Worm (Caenorhabditis elegans) whole organism, midembryonic: ENCODE measurements around the gene E04F6.8.

Experiments
- T22C8.4 ChIP-seq: fragments of 200-800 bp; sonication (Bioruptor generic); IDR thresholded peaks from 2 replicates; pipeline ENCODE4 v1.3.6; 2022; ENCODE audit warnings: missing genetic modification characterization, missing compliant biosample characterization
- cog-1 ChIP-seq: sonication (generic microtip); optimal IDR thresholded peaks from 2 replicates; lab custom pipeline; 2016; ENCODE audit warnings: missing genetic modification characterization, missing compliant biosample characterization
- flt-1 ChIP-seq: fragments of 200-800 bp; sonication (Bioruptor generic); IDR thresholded peaks from 2 replicates; pipeline ENCODE4 v1.3.6; 2022; ENCODE audit warnings: missing genetic modification characterization, missing compliant biosample characterization
- klf-2 ChIP-seq: fragments of 200-800 bp; sonication (Bioruptor generic); conservative IDR thresholded peaks from 2 replicates; pipeline ENCODE4 v1.3.6; 2022; ENCODE audit warnings: missing genetic modification reagents, missing genetic modification characterization, missing compliant biosample characterization
- med-1 ChIP-seq: sonication (generic microtip); optimal IDR thresholded peaks from 2 replicates; lab custom pipeline; 2017; ENCODE audit warnings: missing genetic modification characterization, mild to moderate bottlenecking, missing compliant biosample characterization, antibody characterized with exemption, missing genetic modification reagents; ENCODE audit not compliant: insufficient read depth
- ref-1 ChIP-seq: fragments of 200-800 bp; sonication (Bioruptor generic); conservative IDR thresholded peaks from 2 replicates; pipeline ENCODE4 v1.3.6; 2022; ENCODE audit warnings: missing genetic modification reagents, missing genetic modification characterization, missing compliant biosample characterization
- tab-1 ChIP-seq: fragments of 200-800 bp; sonication (Bioruptor generic); IDR thresholded peaks from 2 replicates; pipeline ENCODE4 v1.3.6; 2022; ENCODE audit warnings: missing genetic modification characterization, missing compliant biosample characterization
- ztf-23 ChIP-seq: fragments of 200-800 bp; sonication (Bioruptor generic); IDR thresholded peaks from 2 replicates; pipeline ENCODE4 v1.3.6; 2022; ENCODE audit warnings: missing genetic modification reagents, missing genetic modification characterization, missing compliant biosample characterization
- ztf-29 ChIP-seq: fragments of 200-800 bp; sonication (Bioruptor generic); IDR thresholded peaks from 2 replicates; pipeline ENCODE4 v1.3.6; 2022; ENCODE audit warnings: missing genetic modification reagents, missing genetic modification characterization, missing compliant biosample characterization

DNA sequence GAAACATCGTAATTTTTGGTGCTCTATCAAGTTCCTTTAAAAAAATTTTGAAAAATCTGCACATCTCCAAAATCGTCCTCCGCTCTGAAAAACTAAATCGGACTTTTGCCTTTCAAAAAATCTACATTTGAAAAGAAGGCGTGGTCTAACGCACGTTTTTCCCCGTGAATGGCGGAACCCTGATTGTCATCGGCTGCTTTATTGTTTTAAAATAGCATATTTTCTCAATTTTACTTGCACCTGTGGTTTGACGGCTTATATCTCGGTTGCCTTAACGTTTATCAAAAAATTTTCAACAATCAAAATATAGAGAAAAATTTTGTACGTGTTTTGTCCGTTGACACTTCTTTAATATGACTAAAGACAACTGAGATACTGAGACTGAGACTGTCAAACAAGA is 20.8 kb upstream of the E04F6.8 start:
- TF ChIP-seq ztf-23 (GFP tag; lab: Robert Waterston, UW) = no peak
- TF ChIP-seq ref-1 (GFP tag; lab: Robert Waterston, UW) = no peak
- TF ChIP-seq med-1 (GFP tag; lab: Kevin White, UChicago) = no peak
- TF ChIP-seq ztf-29 = no peak
- no peak for TF ChIP-seq flt-1 (GFP tag; lab: Robert Waterston, UW)
- TF ChIP-seq cog-1 (tag; lab: Kevin White, UChicago) = no peak
- no peak for TF ChIP-seq klf-2 (GFP tag; lab: Robert Waterston, UW)
- no peak for TF ChIP-seq tab-1 (GFP tag; lab: Robert Waterston, UW)
- no peak for TF ChIP-seq T22C8.4 (GFP tag; lab: Robert Waterston, UW)
